Fruit fly (Drosophila melanogaster) Kc167 (cell line): ENCODE results near the gene CG14960.

Experiments used
- h ChIP-seq: fragments of >200 bp; optimal IDR thresholded peaks from 3 replicates; lab custom pipeline; 2018; ENCODE audit warnings: missing external identifiers
- psq ChIP-seq: fragments of >200 bp; optimal IDR thresholded peaks from 2 replicates; lab custom pipeline; 2017; ENCODE audit warnings: missing external identifiers
- ttk ChIP-seq: sonication (Bioruptor generic); optimal IDR thresholded peaks from 2 replicates; lab custom pipeline; 2017; ENCODE audit warnings: missing external identifiers

DNA sequence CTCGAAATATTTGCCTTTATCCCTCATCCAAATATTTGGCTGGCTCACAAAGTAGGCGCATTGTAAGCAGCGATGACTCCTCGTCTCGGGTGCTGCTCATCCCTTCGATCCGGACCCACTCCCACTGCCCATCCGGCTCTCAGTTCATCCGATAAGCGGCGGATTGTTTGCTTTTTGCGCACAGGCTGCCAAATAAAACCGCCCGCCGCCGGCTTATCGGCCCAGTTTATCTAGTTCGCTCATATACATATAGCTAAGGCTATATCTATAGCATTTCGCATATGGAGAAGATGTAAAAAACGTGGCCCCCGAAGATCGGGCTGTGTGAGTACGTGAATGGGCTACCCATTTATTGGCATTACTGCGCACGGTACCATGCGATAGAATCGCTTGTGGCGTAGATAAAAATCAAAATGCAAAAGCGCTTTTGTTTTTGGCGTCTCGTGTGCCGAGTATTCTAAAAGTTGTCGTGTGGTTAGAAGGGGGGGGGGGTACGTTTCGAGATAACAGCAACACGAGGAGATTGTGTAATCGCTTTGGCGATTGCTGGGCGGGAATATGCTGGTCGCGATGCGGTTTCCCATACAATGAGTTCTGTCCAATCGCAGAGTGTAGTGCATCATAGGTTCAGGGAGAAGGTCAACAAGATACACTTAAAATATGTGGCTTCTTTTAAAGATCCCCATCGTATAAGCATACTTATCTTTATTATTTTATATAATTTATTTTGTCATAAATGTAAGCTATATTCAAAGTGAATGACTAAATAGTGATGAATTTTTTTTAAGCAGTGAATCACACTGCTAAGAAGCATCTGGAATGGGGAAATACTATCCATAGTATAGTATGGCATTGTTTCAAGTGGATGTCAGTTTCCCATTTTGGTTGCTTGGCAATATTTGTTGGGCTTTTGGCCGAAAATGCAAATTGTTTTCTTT lies 38.1 kb downstream of the CG14960 start:
- TF ChIP-seq psq (lab: Kevin White, UChicago) (no peak), ttk (no peak), h (no peak)
